Worm (Caenorhabditis elegans) whole organism, L3 larva: Measurements from ENCODE around the gene srx-122.

ENCODE experiments used
- R02D3.7 ChIP-seq: fragments of 150-350 bp; optimal IDR thresholded peaks from 2 replicates; lab custom pipeline; 2014; ENCODE audit warnings: missing biosample characterization, missing genetic modification characterization
- aly-2 ChIP-seq: fragments of 150-350 bp; optimal IDR thresholded peaks from 2 replicates; lab custom pipeline; 2014; ENCODE audit warnings: missing biosample characterization, missing genetic modification characterization
- ceh-16 ChIP-seq: sonication (generic microtip); optimal IDR thresholded peaks from 2 replicates; lab custom pipeline; 2017; ENCODE audit warnings: missing biosample characterization, missing genetic modification characterization
- ceh-28 ChIP-seq: fragments of 150-350 bp; optimal IDR thresholded peaks from 2 replicates; lab custom pipeline; 2014; ENCODE audit warnings: missing biosample characterization, missing genetic modification reagents, missing genetic modification characterization
- ceh-82 ChIP-seq: fragments of 150-350 bp; optimal IDR thresholded peaks from 2 replicates; lab custom pipeline; 2014; ENCODE audit warnings: missing biosample characterization, missing genetic modification characterization
- ceh-9 ChIP-seq: sonication (generic microtip); optimal IDR thresholded peaks from 2 replicates; lab custom pipeline; 2018; ENCODE audit warnings: missing biosample characterization, missing genetic modification characterization
- daf-12 ChIP-seq: fragments of 150-350 bp; optimal IDR thresholded peaks from 2 replicates; lab custom pipeline; 2014; ENCODE audit warnings: missing biosample characterization, missing genetic modification reagents, missing genetic modification characterization
- egl-27 ChIP-seq: sonication (generic microtip); optimal IDR thresholded peaks from 4 replicates; lab custom pipeline; 2017; ENCODE audit warnings: missing biosample characterization, missing genetic modification reagents, missing genetic modification characterization
- egl-5 ChIP-seq: fragments of 150-350 bp; optimal IDR thresholded peaks from 2 replicates; lab custom pipeline; 2017; ENCODE audit warnings: missing biosample characterization, missing genetic modification reagents, missing genetic modification characterization, inconsistent platforms
- elt-1 ChIP-seq: fragments of 150-350 bp; optimal IDR thresholded peaks from 2 replicates; lab custom pipeline; 2014; ENCODE audit warnings: missing biosample characterization, missing genetic modification characterization
- elt-2 ChIP-seq: sonication (generic microtip); optimal IDR thresholded peaks from 2 replicates; lab custom pipeline; 2016; ENCODE audit warnings: missing genetic modification reagents, mild to moderate bottlenecking, missing genetic modification characterization, missing compliant biosample characterization
- eor-1 ChIP-seq, 2 experiments: fragments of 150-350 bp; optimal IDR thresholded peaks; 2 replicates each; lab custom pipeline; 2014 to 2018; ENCODE audit warnings: missing biosample characterization in 2 of 2, missing genetic modification characterization in 2 of 2
- fkh-10 ChIP-seq: sonication (generic microtip); optimal IDR thresholded peaks from 2 replicates; lab custom pipeline; 2017; ENCODE audit warnings: missing biosample characterization, missing genetic modification reagents, missing genetic modification characterization
- fkh-2 ChIP-seq: fragments of 150-350 bp; optimal IDR thresholded peaks from 2 replicates; lab custom pipeline; 2014; ENCODE audit warnings: missing biosample characterization, missing genetic modification reagents, missing genetic modification characterization
- fos-1 ChIP-seq: fragments of 150-350 bp; optimal IDR thresholded peaks from 2 replicates; lab custom pipeline; 2014; ENCODE audit warnings: missing biosample characterization, missing genetic modification characterization
- hmg-11 ChIP-seq: sonication (generic microtip); optimal IDR thresholded peaks from 2 replicates; lab custom pipeline; 2016; ENCODE audit warnings: missing genetic modification characterization, missing compliant biosample characterization
- jun-1 ChIP-seq: fragments of 150-350 bp; optimal IDR thresholded peaks from 2 replicates; lab custom pipeline; 2014; ENCODE audit warnings: missing biosample characterization, missing genetic modification reagents, missing genetic modification characterization
- lin-39 ChIP-seq: fragments of 150-350 bp; optimal IDR thresholded peaks from 2 replicates; lab custom pipeline; 2018; ENCODE audit warnings: missing biosample characterization, missing genetic modification reagents, missing genetic modification characterization
- lsy-12 ChIP-seq: sonication (generic microtip); optimal IDR thresholded peaks from 2 replicates; lab custom pipeline; 2016; ENCODE audit warnings: mild to moderate bottlenecking, missing genetic modification characterization, missing compliant biosample characterization
- mdl-1 ChIP-seq: fragments of 150-350 bp; optimal IDR thresholded peaks from 2 replicates; lab custom pipeline; 2014; ENCODE audit warnings: missing biosample characterization, missing genetic modification characterization
- mml-1 ChIP-seq: fragments of 150-350 bp; sonication (generic microtip); optimal IDR thresholded peaks from 3 replicates; lab custom pipeline; 2014; ENCODE audit warnings: missing biosample characterization, missing genetic modification characterization
- nfya-1 ChIP-seq: sonication (generic microtip); optimal IDR thresholded peaks from 2 replicates; lab custom pipeline; 2017; ENCODE audit warnings: missing genetic modification characterization, mild to moderate bottlenecking, missing compliant biosample characterization, antibody characterized with exemption, moderate library complexity; ENCODE audit not compliant: insufficient read depth
- nhr-11 ChIP-seq: fragments of 150-350 bp; optimal IDR thresholded peaks from 2 replicates; lab custom pipeline; 2014; ENCODE audit warnings: missing biosample characterization, missing genetic modification characterization
- nhr-12 ChIP-seq: fragments of 150-350 bp; optimal IDR thresholded peaks from 2 replicates; lab custom pipeline; 2014; ENCODE audit warnings: missing biosample characterization, missing genetic modification characterization
- nhr-23 ChIP-seq: fragments of 150-350 bp; optimal IDR thresholded peaks from 2 replicates; lab custom pipeline; 2014; ENCODE audit warnings: missing biosample characterization, missing genetic modification reagents, missing genetic modification characterization
- nhr-237 ChIP-seq: fragments of 150-350 bp; optimal IDR thresholded peaks from 2 replicates; lab custom pipeline; 2014; ENCODE audit warnings: missing biosample characterization, missing genetic modification characterization
- nhr-28 ChIP-seq: fragments of 150-350 bp; optimal IDR thresholded peaks from 2 replicates; lab custom pipeline; 2014; ENCODE audit warnings: missing biosample characterization, missing genetic modification characterization
- nhr-67 ChIP-seq: fragments of 150-350 bp; optimal IDR thresholded peaks from 2 replicates; lab custom pipeline; 2014; ENCODE audit warnings: missing biosample characterization, missing genetic modification characterization
- nhr-76 ChIP-seq: fragments of 150-350 bp; sonication (generic microtip); optimal IDR thresholded peaks from 5 replicates; lab custom pipeline; 2014; ENCODE audit warnings: missing biosample characterization, missing genetic modification characterization
- nhr-77 ChIP-seq: fragments of 150-350 bp; optimal IDR thresholded peaks from 2 replicates; lab custom pipeline; 2014; ENCODE audit warnings: missing biosample characterization, missing genetic modification characterization
- pha-4 ChIP-seq: fragments of 150-350 bp; optimal IDR thresholded peaks from 2 replicates; lab custom pipeline; 2014; ENCODE audit warnings: missing biosample characterization, missing genetic modification reagents, missing genetic modification characterization
- skn-1 ChIP-seq: fragments of 150-350 bp; optimal IDR thresholded peaks from 2 replicates; lab custom pipeline; 2014; ENCODE audit warnings: missing biosample characterization, missing genetic modification characterization
- tbx-2 ChIP-seq: sonication (generic microtip); optimal IDR thresholded peaks from 2 replicates; lab custom pipeline; 2016; ENCODE audit warnings: mild to moderate bottlenecking, missing genetic modification characterization, missing compliant biosample characterization
- unc-39 ChIP-seq: sonication (generic microtip); optimal IDR thresholded peaks from 4 replicates; lab custom pipeline; 2017; ENCODE audit warnings: missing biosample characterization, missing genetic modification characterization
- unc-62 ChIP-seq: fragments of 150-350 bp; sonication (generic microtip); optimal IDR thresholded peaks from 4 replicates; lab custom pipeline; 2014; ENCODE audit warnings: missing biosample characterization, missing genetic modification reagents, missing genetic modification characterization
- ztf-11 ChIP-seq: fragments of 150-350 bp; optimal IDR thresholded peaks from 2 replicates; lab custom pipeline; 2014; ENCODE audit warnings: missing biosample characterization, missing genetic modification characterization
- ztf-4 ChIP-seq: fragments of 150-350 bp; optimal IDR thresholded peaks from 2 replicates; lab custom pipeline; 2014; ENCODE audit warnings: missing biosample characterization, missing genetic modification characterization

The srx-122 gene

ce11 chrV:3266189-3266588, 31.5 kb downstream of the srx-122 start, which contains the start of gene T28A11.17:
Gene T28A11.17 (minus strand): TSS chrV:3266289.
- TF ChIP-seq lin-39 (tag; lab: Kevin White, UChicago): no peak
- no peak for TF ChIP-seq mml-1 (tag; lab: Kevin White, UChicago)
- TF ChIP-seq ztf-4 (tag; lab: Kevin White, UChicago): no peak
- TF ChIP-seq egl-27 (tag; lab: Kevin White, UChicago): no peak
- no peak for TF ChIP-seq fkh-10
- TF ChIP-seq hmg-11 (tag; lab: Kevin White, UChicago): no peak
- TF ChIP-seq aly-2: no peak
- TF ChIP-seq pha-4 (tag; lab: Kevin White, UChicago): no peak
- TF ChIP-seq jun-1 (tag; lab: Kevin White, UChicago): no peak
- TF ChIP-seq, all 47 proteins: peak for 0

ce11 chrV:3260075-3260474, 37.6 kb downstream of the srx-122 start, which contains the start of gene srbc-5:
Gene srbc-5 (plus strand): TSS chrV:3260375.
- no peak for TF ChIP-seq jun-1 (tag; lab: Kevin White, UChicago)
- TF ChIP-seq nhr-23 (tag; lab: Kevin White, UChicago): no peak
- no peak for TF ChIP-seq lin-39 (tag; lab: Kevin White, UChicago)
- no peak for TF ChIP-seq pha-4 (tag; lab: Kevin White, UChicago)
- TF ChIP-seq elt-1 (tag; lab: Kevin White, UChicago): no peak
- no peak for TF ChIP-seq nhr-76 (tag; lab: Kevin White, UChicago)
- no peak for TF ChIP-seq egl-27 (tag; lab: Kevin White, UChicago)
- no peak for TF ChIP-seq unc-62 (GFP tag; lab: Kevin White, UChicago)
- TF ChIP-seq ceh-9: no peak
- TF ChIP-seq fkh-2 (tag; lab: Kevin White, UChicago): no peak
- no peak for TF ChIP-seq mml-1 (tag; lab: Kevin White, UChicago)

- TF ChIP-seq ztf-11 (tag; lab: Kevin White, UChicago) (no peak), nhr-67 (tag; lab: Kevin White, UChicago) (no peak), daf-12 (tag; lab: Kevin White, UChicago) (no peak), nfya-1 (tag; lab: Kevin White, UChicago) (no peak), eor-1 (tag; optimal IDR thresholded peaks at IDR 0.05; lab: Kevin White, UChicago) (no peak), ceh-16 (no peak), ceh-9 (no peak), pha-4 (tag; lab: Kevin White, UChicago) (no peak), unc-39 (no peak), hmg-11 (tag; lab: Kevin White, UChicago) (no peak), mml-1 (tag; lab: Kevin White, UChicago) (no peak)
Observed at ce11 chrV:3259168-3259622, 38.5 kb downstream of the srx-122 start, which contains the start of gene T28A11.16. Gene T28A11.16 (minus strand): TSS chrV:3259218.

- TF ChIP-seq unc-39 (no peak), elt-1 (tag; lab: Kevin White, UChicago) (no peak), egl-5 (tag; lab: Kevin White, UChicago) (no peak), nhr-237 (no peak), nhr-28 (tag; lab: Kevin White, UChicago) (no peak), elt-2 (tag; lab: Kevin White, UChicago) (no peak), fos-1 (tag; lab: Kevin White, UChicago) (no peak), mml-1 (tag; lab: Kevin White, UChicago) (no peak), fkh-2 (tag; lab: Kevin White, UChicago) (no peak), ztf-4 (tag; lab: Kevin White, UChicago) (no peak), nhr-11 (tag; lab: Kevin White, UChicago) (no peak), pha-4 (tag; lab: Kevin White, UChicago) (no peak), fkh-10 (no peak), jun-1 (tag; lab: Kevin White, UChicago) (no peak), skn-1 (tag; lab: Kevin White, UChicago) (no peak), nhr-77 (no peak)
Observed at ce11 chrV:3257277-3257676, 40.4 kb downstream of the srx-122 start, which contains the start of gene T28A11.22. Gene T28A11.22 (plus strand): TSS chrV:3257577.

ce11 chrV:3256809-3257208, 40.9 kb downstream of the srx-122 start:
- no peak for TF ChIP-seq ceh-16
- TF ChIP-seq fkh-2 (tag; lab: Kevin White, UChicago): no peak
- TF ChIP-seq fos-1 (tag; lab: Kevin White, UChicago): no peak
- no peak for TF ChIP-seq mdl-1 (tag; lab: Kevin White, UChicago)
- no peak for TF ChIP-seq nhr-237
- no peak for TF ChIP-seq nhr-12 (tag; lab: Kevin White, UChicago)
- no peak for TF ChIP-seq ceh-28 (tag; lab: Kevin White, UChicago)
- no peak for TF ChIP-seq nhr-23 (tag; lab: Kevin White, UChicago)
- TF ChIP-seq pha-4 (tag; lab: Kevin White, UChicago): no peak
- TF ChIP-seq daf-12 (tag; lab: Kevin White, UChicago): no peak
- TF ChIP-seq elt-1 (tag; lab: Kevin White, UChicago): no peak
- no peak for TF ChIP-seq nfya-1 (tag; lab: Kevin White, UChicago)
- TF ChIP-seq ceh-82 (tag; lab: Kevin White, UChicago): no peak
- no peak for TF ChIP-seq lsy-12
- TF ChIP-seq tbx-2: no peak
- no peak for TF ChIP-seq nhr-11 (tag; lab: Kevin White, UChicago)
- TF ChIP-seq egl-5 (tag; lab: Kevin White, UChicago): no peak
- no peak for TF ChIP-seq R02D3.7 (tag; lab: Kevin White, UChicago)
